Fruit fly (Drosophila melanogaster) whole organism, embryonic: ENCODE results near the gene mmy.

Experiments used
- CG11085 ChIP-seq: fragments of 200-800 bp; sonication (Bioruptor generic); IDR thresholded peaks from 2 replicates; pipeline ENCODE4 v1.3.6; 2022; ENCODE audit warnings: missing biosample characterization, missing genetic modification characterization
- CG1233 ChIP-seq: fragments of 200-800 bp; sonication (Bioruptor generic); optimal IDR thresholded peaks from 4 replicates; lab custom pipeline; 2018; ENCODE audit warnings: missing biosample characterization, mild to moderate bottlenecking, missing genetic modification characterization
- CG13287 ChIP-seq: fragments of 200-800 bp; sonication (Bioruptor generic); IDR thresholded peaks from 2 replicates; pipeline ENCODE4 v1.3.6; 2022; ENCODE audit warnings: missing biosample characterization, missing genetic modification characterization; ENCODE audit not compliant: partially characterized antibody
- CG13775 ChIP-seq: fragments of 200-800 bp; sonication (Bioruptor generic); optimal IDR thresholded peaks from 3 replicates; lab custom pipeline; 2017; ENCODE audit warnings: missing biosample characterization, mild to moderate bottlenecking, missing genetic modification characterization
- CG14050 ChIP-seq: fragments of 200-800 bp; sonication (Bioruptor generic); IDR thresholded peaks from 3 replicates; pipeline ENCODE4 v1.3.6; 2022; ENCODE audit warnings: missing biosample characterization, missing genetic modification characterization
- CG14441 ChIP-seq: fragments of 200-800 bp; sonication (Bioruptor generic); IDR thresholded peaks from 2 replicates; pipeline ENCODE4 v1.3.6; 2022; ENCODE audit warnings: missing biosample characterization, missing genetic modification characterization
- CG15601 ChIP-seq: fragments of 200-800 bp; sonication (Bioruptor generic); optimal IDR thresholded peaks from 3 replicates; lab custom pipeline; 2019; ENCODE audit warnings: missing biosample characterization, mild to moderate bottlenecking, missing genetic modification characterization, moderate library complexity
- CG1603 ChIP-seq: fragments of 200-800 bp; sonication (Bioruptor generic); optimal IDR thresholded peaks from 2 replicates; lab custom pipeline; 2019; ENCODE audit warnings: missing biosample characterization, mild to moderate bottlenecking, missing genetic modification characterization, moderate library complexity
- CG17361 ChIP-seq: fragments of 200-800 bp; sonication (Bioruptor generic); IDR thresholded peaks from 3 replicates; pipeline ENCODE4 v1.3.6; 2022; ENCODE audit warnings: missing biosample characterization, missing genetic modification characterization
- CG17912 ChIP-seq: fragments of 200-800 bp; sonication (Bioruptor generic); optimal IDR thresholded peaks from 2 replicates; lab custom pipeline; 2018; ENCODE audit warnings: missing biosample characterization, mild to moderate bottlenecking, missing genetic modification characterization
- CG2678 ChIP-seq: fragments of 200-800 bp; sonication (Bioruptor generic); optimal IDR thresholded peaks from 3 replicates; lab custom pipeline; 2019; ENCODE audit warnings: missing biosample characterization, mild to moderate bottlenecking, missing genetic modification characterization, moderate library complexity
- CG30020 ChIP-seq: fragments of 200-800 bp; optimal IDR thresholded peaks from 2 replicates; lab custom pipeline; 2019; ENCODE audit warnings: missing biosample characterization, mild to moderate bottlenecking, missing genetic modification characterization, moderate library complexity
- CG3163 ChIP-seq: fragments of 200-800 bp; sonication (Bioruptor generic); optimal IDR thresholded peaks from 3 replicates; lab custom pipeline; 2016; ENCODE audit warnings: missing biosample characterization, missing genetic modification characterization
- CG34376 ChIP-seq: fragments of 200-800 bp; sonication (Bioruptor generic); optimal IDR thresholded peaks from 2 replicates; lab custom pipeline; 2018; ENCODE audit warnings: missing biosample characterization, mild to moderate bottlenecking, missing genetic modification characterization
- CG4282 ChIP-seq: fragments of 200-800 bp; sonication (Bioruptor generic); optimal IDR thresholded peaks from 2 replicates; lab custom pipeline; 2016; ENCODE audit warnings: missing biosample characterization, missing genetic modification characterization
- CG4424 ChIP-seq: fragments of 200-800 bp; sonication (Bioruptor generic); optimal IDR thresholded peaks from 3 replicates; lab custom pipeline; 2016; ENCODE audit warnings: missing biosample characterization, missing genetic modification characterization
- CG5953 ChIP-seq: fragments of 200-800 bp; sonication (Bioruptor generic); IDR thresholded peaks from 2 replicates; pipeline ENCODE4 v1.3.6; 2022; ENCODE audit warnings: missing biosample characterization, missing genetic modification characterization
- CG6791 ChIP-seq: fragments of 200-800 bp; sonication (Bioruptor generic); IDR thresholded peaks from 3 replicates; pipeline ENCODE4 v1.3.6; 2022; ENCODE audit warnings: missing biosample characterization, missing genetic modification characterization; ENCODE audit not compliant: partially characterized antibody
- CG8290 ChIP-seq, 3 experiments: fragments of 200-800 bp; sonication (Bioruptor generic); optimal IDR thresholded peaks; 2 replicates each; lab custom pipeline; 2016 to 2019; ENCODE audit warnings: missing biosample characterization in 3 of 3, missing genetic modification characterization in 3 of 3, mild to moderate bottlenecking in 2 of 3, moderate library complexity in 1 of 3
- CG8359 ChIP-seq: fragments of 200-800 bp; sonication (Bioruptor generic); optimal IDR thresholded peaks from 2 replicates; lab custom pipeline; 2017; ENCODE audit warnings: missing biosample characterization, mild to moderate bottlenecking, missing genetic modification characterization, borderline replicate concordance
- CG9215 ChIP-seq: fragments of 200-800 bp; sonication (Bioruptor generic); IDR thresholded peaks from 2 replicates; pipeline ENCODE4 v1.3.6; 2022; ENCODE audit warnings: missing biosample characterization, missing genetic modification characterization
- CG9437 ChIP-seq: fragments of 200-800 bp; sonication (Bioruptor generic); optimal IDR thresholded peaks from 2 replicates; lab custom pipeline; 2018; ENCODE audit warnings: missing biosample characterization, mild to moderate bottlenecking, missing genetic modification characterization
- CrebB ChIP-seq: fragments of 200-800 bp; sonication (Bioruptor generic); optimal IDR thresholded peaks from 3 replicates; lab custom pipeline; 2018; ENCODE audit warnings: missing biosample characterization, mild to moderate bottlenecking, missing genetic modification characterization
- Dbx ChIP-seq: fragments of 200-800 bp; sonication (Bioruptor generic); IDR thresholded peaks from 3 replicates; pipeline ENCODE4 v1.3.6; 2022; ENCODE audit warnings: missing biosample characterization, missing genetic modification characterization
- Deaf1 ChIP-seq: fragments of 200-800 bp; optimal IDR thresholded peaks from 3 replicates; lab custom pipeline; 2019; ENCODE audit warnings: missing biosample characterization, mild to moderate bottlenecking, missing genetic modification characterization, moderate library complexity
- Fer1 ChIP-seq: fragments of 200-800 bp; sonication (Bioruptor generic); optimal IDR thresholded peaks from 2 replicates; lab custom pipeline; 2017; ENCODE audit warnings: missing biosample characterization, mild to moderate bottlenecking, missing genetic modification characterization
- HHEX ChIP-seq: fragments of 200-800 bp; sonication (Bioruptor generic); optimal IDR thresholded peaks from 3 replicates; lab custom pipeline; 2017; ENCODE audit warnings: missing biosample characterization, mild to moderate bottlenecking, missing genetic modification characterization, missing genetic modification reagents
- Jarid2 ChIP-seq: fragments of 200-800 bp; sonication (Bioruptor generic); optimal IDR thresholded peaks from 3 replicates; lab custom pipeline; 2017; ENCODE audit warnings: mild to moderate bottlenecking, missing biosample characterization, missing genetic modification reagents, missing genetic modification characterization
- NC2β ChIP-seq: fragments of 200-800 bp; sonication (Bioruptor generic); optimal IDR thresholded peaks from 2 replicates; lab custom pipeline; 2016; ENCODE audit warnings: missing biosample characterization, missing genetic modification characterization
- Trl ChIP-seq, 3 experiments: fragments of >200 bp in 2 of 3; fragments of 200-800 bp in 1 of 3; sonication (Bioruptor generic) in 1 of 3; optimal IDR thresholded peaks; 2 replicates in 1 of 3; 3 replicates in 2 of 3; lab custom pipeline; 2016 to 2017; ENCODE audit warnings: missing biosample characterization in 1 of 3, missing genetic modification characterization in 1 of 3
- Xbp1 ChIP-seq: fragments of 200-800 bp; sonication (Bioruptor generic); optimal IDR thresholded peaks from 3 replicates; lab custom pipeline; 2016; ENCODE audit warnings: missing biosample characterization, mild to moderate bottlenecking, missing genetic modification characterization
- ara ChIP-seq: fragments of 200-800 bp; sonication (Bioruptor generic); IDR thresholded peaks from 2 replicates; pipeline ENCODE4 v1.3.6; 2022; ENCODE audit warnings: missing biosample characterization, missing genetic modification characterization
- btn ChIP-seq: fragments of 200-800 bp; sonication (Bioruptor generic); optimal IDR thresholded peaks from 2 replicates; lab custom pipeline; 2016; ENCODE audit warnings: missing biosample characterization, missing genetic modification characterization
- cas ChIP-seq: fragments of 200-800 bp; sonication (Bioruptor generic); IDR thresholded peaks from 2 replicates; pipeline ENCODE4 v1.3.6; 2022; ENCODE audit warnings: missing biosample characterization, missing genetic modification characterization
- chm ChIP-seq: fragments of 200-800 bp; sonication (Bioruptor generic); IDR thresholded peaks from 2 replicates; pipeline ENCODE4 v1.3.6; 2022; ENCODE audit warnings: missing biosample characterization, missing genetic modification characterization
- fru ChIP-seq: fragments of >200 bp; optimal IDR thresholded peaks from 2 replicates; lab custom pipeline; 2017
- gcm ChIP-seq: fragments of 200-800 bp; sonication (Bioruptor generic); optimal IDR thresholded peaks from 2 replicates; lab custom pipeline; 2019; ENCODE audit warnings: missing biosample characterization, mild to moderate bottlenecking, missing genetic modification characterization, moderate library complexity
- her ChIP-seq: fragments of 200-800 bp; sonication (Bioruptor generic); optimal IDR thresholded peaks from 2 replicates; lab custom pipeline; 2016; ENCODE audit warnings: missing biosample characterization, missing genetic modification characterization
- inv ChIP-seq: fragments of 200-800 bp; sonication (Bioruptor generic); IDR thresholded peaks from 2 replicates; pipeline ENCODE4 v1.3.6; 2022; ENCODE audit warnings: missing biosample characterization, missing genetic modification characterization; ENCODE audit not compliant: partially characterized antibody
- jigr1 ChIP-seq: fragments of 200-800 bp; sonication (Bioruptor generic); IDR thresholded peaks from 3 replicates; pipeline ENCODE4 v1.3.6; 2022; ENCODE audit warnings: missing biosample characterization, missing genetic modification characterization
- lab ChIP-seq: fragments of 200-800 bp; sonication (Bioruptor generic); optimal IDR thresholded peaks from 3 replicates; lab custom pipeline; 2017; ENCODE audit warnings: missing biosample characterization, missing genetic modification characterization, mild to moderate bottlenecking, moderate library complexity, missing genetic modification reagents
- nom ChIP-seq: fragments of 200-800 bp; sonication (Bioruptor generic); optimal IDR thresholded peaks from 2 replicates; lab custom pipeline; 2017; ENCODE audit warnings: missing biosample characterization, missing genetic modification characterization, mild to moderate bottlenecking, moderate library complexity, missing genetic modification reagents
- pb ChIP-seq: fragments of 200-800 bp; sonication (Bioruptor generic); optimal IDR thresholded peaks from 3 replicates; lab custom pipeline; 2016; ENCODE audit warnings: missing biosample characterization, missing genetic modification characterization
- pho ChIP-seq: fragments of 200-800 bp; sonication (Bioruptor generic); optimal IDR thresholded peaks from 2 replicates; lab custom pipeline; 2016; ENCODE audit warnings: missing biosample characterization, missing genetic modification characterization
- phol ChIP-seq: fragments of 200-800 bp; sonication (Bioruptor generic); optimal IDR thresholded peaks from 3 replicates; lab custom pipeline; 2018; ENCODE audit warnings: missing biosample characterization, mild to moderate bottlenecking, missing genetic modification characterization, moderate library complexity
- ro ChIP-seq: fragments of 200-800 bp; sonication (Bioruptor generic); IDR thresholded peaks from 2 replicates; pipeline ENCODE4 v1.3.6; 2022; ENCODE audit warnings: missing biosample characterization, missing genetic modification characterization
- salm ChIP-seq: fragments of 200-800 bp; sonication (Bioruptor generic); optimal IDR thresholded peaks from 2 replicates; lab custom pipeline; 2018; ENCODE audit warnings: missing biosample characterization, mild to moderate bottlenecking, missing genetic modification characterization
- slp2 ChIP-seq: fragments of 200-800 bp; sonication (Bioruptor generic); optimal IDR thresholded peaks from 2 replicates; lab custom pipeline; 2016; ENCODE audit warnings: missing biosample characterization, missing genetic modification characterization
- trem ChIP-seq: fragments of 200-800 bp; optimal IDR thresholded peaks from 3 replicates; lab custom pipeline; 2019; ENCODE audit warnings: missing biosample characterization, mild to moderate bottlenecking, missing genetic modification characterization, moderate library complexity
- vnd ChIP-seq: fragments of 200-800 bp; sonication (Bioruptor generic); IDR thresholded peaks from 3 replicates; pipeline ENCODE4 v1.3.6; 2022; ENCODE audit warnings: missing biosample characterization, missing genetic modification characterization; ENCODE audit not compliant: partially characterized antibody

Gene mmy

dm6 chr2L:6498448-6498847 is 24.7 kb upstream of the mmy start, which contains the start of gene CG31637 (continued):
- TF ChIP-seq CG6791 (GFP tag; lab: Robert Waterston, UW) (peak; percentile 52; the same call in 1 of the 3 replicates), CG11085 (GFP tag; lab: Robert Waterston, UW) (no peak), CG1603 (tag; lab: Kevin White, UChicago) (peak; percentile 84), CG9437 (GFP tag; lab: Kevin White, UChicago) (no peak), inv (GFP tag; lab: Robert Waterston, UW) (no peak; the same call in 1 of the 2 replicates), CG13287 (GFP tag; lab: Robert Waterston, UW) (peak; percentile 64), CG2678 (tag; lab: Kevin White, UChicago) (peak; percentile 2), ara (GFP tag; lab: Robert Waterston, UW) (peak; percentile 45), CG9215 (GFP tag; lab: Robert Waterston, UW) (no peak), pb (GFP tag; lab: Kevin White, UChicago) (no peak), chm (GFP tag; lab: Robert Waterston, UW) (peak; percentile 81), CG4424 (GFP tag; lab: Kevin White, UChicago) (no peak), her (GFP tag; lab: Kevin White, UChicago) (no peak), Xbp1 (peak; percentile 31), lab (GFP tag; lab: Kevin White, UChicago) (peak; percentile 49), CG8359 (GFP tag; lab: Kevin White, UChicago) (no peak), Jarid2 (peak; percentile 92), NC2β (peak; percentile 37), pho (GFP tag; lab: Kevin White, UChicago) (peak; percentile 3), CG4282 (GFP tag; lab: Kevin White, UChicago) (no peak), CG5953 (GFP tag; lab: Robert Waterston, UW) (0 out of 2 replicates have a peak, but pooled peaks have one; percentile 49), phol (tag; lab: Kevin White, UChicago) (no peak), CG15601 (peak; percentile 36), salm (peak; percentile 34), btn (GFP tag; lab: Kevin White, UChicago) (no peak), jigr1 (no peak), CG17361 (GFP tag; lab: Robert Waterston, UW) (0 out of 3 replicates have a peak, but pooled peaks have one; percentile 13), CG17912 (GFP tag; lab: Kevin White, UChicago) (peak; percentile 4), Deaf1 (tag; lab: Kevin White, UChicago) (peak; percentile 58), fru (lab: Kevin White, UChicago) (peak; percentile 14), cas (peak; percentile 39; the same call in 1 of the 2 replicates), CG1233 (no peak), Trl (optimal IDR thresholded peaks at IDR 0.05; lab: Kevin White, UChicago) (no peak), Trl (GFP tag; optimal IDR thresholded peaks at IDR 0.05; lab: Kevin White, UChicago) (peak; percentile 21), nom (GFP tag; lab: Kevin White, UChicago) (peak; percentile 54), trem (tag; lab: Kevin White, UChicago) (peak; percentile 28), vnd (GFP tag; lab: Robert Waterston, UW) (no peak), CrebB (tag; lab: Kevin White, UChicago) (peak; percentile 21), CG34376 (GFP tag; lab: Kevin White, UChicago) (peak; percentile 55), CG13775 (GFP tag; lab: Kevin White, UChicago) (no peak), HHEX (GFP tag; lab: Kevin White, UChicago) (no peak), Fer1 (peak; percentile 53), CG14441 (GFP tag; lab: Robert Waterston, UW) (no peak), slp2 (GFP tag; lab: Kevin White, UChicago) (no peak), CG14050 (GFP tag; lab: Robert Waterston, UW) (no peak), Dbx (GFP tag; lab: Robert Waterston, UW) (peak; percentile 66), CG3163 (GFP tag; lab: Kevin White, UChicago) (peak; percentile 6), CG8290 (GFP tag; optimal IDR thresholded peaks at IDR 0.05; lab: Kevin White, UChicago) (no peak), CG8290 (tag; optimal IDR thresholded peaks at IDR 0.05; lab: Kevin White, UChicago) (peak in 1 of 2 experiments; percentile 87), gcm (GFP tag; lab: Kevin White, UChicago) (no peak), CG30020 (tag; lab: Kevin White, UChicago) (peak; percentile 11), ro (GFP tag; lab: Robert Waterston, UW) (no peak)
